Worm (Caenorhabditis elegans): ENCODE measurements around the gene nspd-6.
"Not testable (repeated sequence)": the region's sequence is repeated elsewhere in the genome, so short reads cannot be mapped to it uniquely, and the experiment has no call there.

nspd-6 gene

DNA sequence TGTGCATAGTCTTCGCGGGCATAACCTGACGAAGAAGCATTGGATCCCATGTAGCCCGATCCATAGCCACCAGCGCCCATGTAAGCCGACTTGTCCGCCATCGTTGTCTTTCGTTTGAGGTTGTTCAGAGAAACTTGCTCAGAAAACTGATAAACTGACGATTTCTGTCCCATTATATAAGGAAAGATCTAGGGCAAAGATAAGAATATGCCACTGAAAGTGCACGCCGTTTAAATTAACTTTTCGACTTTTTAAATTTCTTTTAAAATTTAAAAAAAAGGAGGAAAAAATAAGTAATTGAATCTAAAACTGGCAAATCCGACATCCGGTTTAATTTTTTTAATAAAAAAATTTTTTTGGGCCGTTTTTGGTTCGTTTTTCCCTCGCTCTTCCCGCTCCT is at the start of gene nspd-6:
TSS of gene nspd-6 (minus strand) at position 101 of the 400 bp plus-strand sequence.
- not testable (repeated sequence) for TF ChIP-seq ztf-29 (GFP tag; IDR thresholded peaks at IDR 0.05); med-1 (GFP tag; optimal IDR thresholded peaks at IDR 0.05; ENCODE audit: insufficient read depth); cog-1 (tag; optimal IDR thresholded peaks at IDR 0.05)

DNA sequence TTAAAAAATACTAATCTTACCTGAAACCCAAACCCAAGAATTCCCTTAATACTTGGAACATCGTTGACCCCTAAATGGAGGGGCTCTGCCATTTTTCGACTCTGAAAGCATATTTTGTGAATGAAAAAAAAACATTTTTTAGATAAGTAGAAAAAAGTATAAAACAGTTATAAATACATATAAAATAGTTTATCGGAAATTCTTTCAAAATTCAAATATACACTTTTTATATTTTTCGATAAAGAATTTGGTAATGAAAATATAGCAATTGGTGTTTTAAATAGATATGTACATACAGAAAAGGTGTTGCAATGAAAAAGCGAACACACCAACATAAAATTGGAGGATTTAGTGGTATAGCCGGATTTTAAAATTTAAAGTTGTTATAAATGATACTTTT is 49.6 kb upstream of the nspd-6 start, which contains the start of gene Y59E9AL.4:
TSS of gene Y59E9AL.4 (minus strand) at position 101 of the 400 bp plus-strand sequence.
- no peak for TF ChIP-seq klf-2 (GFP tag; conservative IDR thresholded peaks at IDR 0.05)
- no peak for TF ChIP-seq flt-1 (GFP tag; IDR thresholded peaks at IDR 0.05)
- no peak for TF ChIP-seq cog-1 (tag; optimal IDR thresholded peaks at IDR 0.05)
- TF ChIP-seq med-1 (GFP tag; optimal IDR thresholded peaks at IDR 0.05; ENCODE audit: insufficient read depth), result no peak
- no peak for TF ChIP-seq tab-1 (GFP tag; IDR thresholded peaks at IDR 0.05)
- no peak for TF ChIP-seq ref-1 (GFP tag; conservative IDR thresholded peaks at IDR 0.05)
- TF ChIP-seq ztf-23 (GFP tag; IDR thresholded peaks at IDR 0.05), result no peak
- no peak for TF ChIP-seq T22C8.4 (GFP tag; IDR thresholded peaks at IDR 0.05)

DNA sequence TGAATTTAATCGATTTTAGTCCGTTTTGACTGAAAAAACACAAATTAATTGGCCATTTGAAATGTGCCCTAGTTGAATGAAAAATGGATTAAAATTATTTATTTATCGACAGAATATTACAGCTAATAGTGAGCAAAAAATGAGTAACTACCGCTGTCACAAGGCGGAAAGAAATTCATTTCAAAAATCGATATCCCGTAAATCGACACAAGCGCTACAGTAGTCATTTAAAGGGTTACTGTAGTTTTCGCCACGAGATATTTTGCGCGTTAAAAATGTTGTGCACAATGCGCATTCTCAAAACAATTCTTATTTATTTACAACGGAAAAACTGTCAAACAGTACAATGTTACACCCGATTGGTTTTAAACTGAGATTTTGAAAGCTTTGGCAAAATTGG is 45.1 kb upstream of the nspd-6 start:
- no peak for TF ChIP-seq ztf-29 (GFP tag; IDR thresholded peaks at IDR 0.05)
- no peak for TF ChIP-seq med-1 (GFP tag; optimal IDR thresholded peaks at IDR 0.05; ENCODE audit: insufficient read depth)
- no peak for TF ChIP-seq tab-1 (GFP tag; IDR thresholded peaks at IDR 0.05)
- no peak for TF ChIP-seq T22C8.4 (GFP tag; IDR thresholded peaks at IDR 0.05)
- no peak for TF ChIP-seq klf-2 (GFP tag; conservative IDR thresholded peaks at IDR 0.05)
- no peak for TF ChIP-seq ztf-23 (GFP tag; IDR thresholded peaks at IDR 0.05)
- no peak for TF ChIP-seq cog-1 (tag; optimal IDR thresholded peaks at IDR 0.05)
- no peak for TF ChIP-seq flt-1 (GFP tag; IDR thresholded peaks at IDR 0.05)
- no peak for TF ChIP-seq ref-1 (GFP tag; conservative IDR thresholded peaks at IDR 0.05)

DNA sequence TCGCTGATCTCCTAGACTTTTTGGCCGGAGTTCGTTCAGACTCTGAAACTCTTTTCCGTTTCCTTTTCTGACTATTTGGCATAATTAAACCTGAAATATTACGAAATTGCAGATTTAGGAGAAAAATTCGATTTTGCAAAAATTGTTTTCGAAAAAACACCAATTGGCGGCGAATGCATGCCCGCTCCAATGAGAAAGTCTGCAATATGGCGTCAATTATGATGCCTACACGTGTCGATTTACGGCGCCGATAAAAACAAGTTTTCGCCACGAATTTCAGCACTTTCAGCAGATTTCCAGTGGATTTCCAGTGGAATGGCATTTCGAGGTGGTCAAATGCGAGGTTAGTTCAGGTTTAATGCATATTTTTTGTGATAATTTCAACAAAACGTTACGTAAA is 43.9 kb upstream of the nspd-6 start, which contains the start of the genes Y59E9AL.36 and nbet-1:
TSS of gene Y59E9AL.36 (minus strand) at position 92 of the 400 bp plus-strand sequence.
TSS of gene nbet-1 (plus strand) at position 112 of the 400 bp plus-strand sequence.
- TF ChIP-seq cog-1 (tag; optimal IDR thresholded peaks at IDR 0.05) (peak; percentile 39), ztf-23 (GFP tag; IDR thresholded peaks at IDR 0.05) (no peak), T22C8.4 (GFP tag; IDR thresholded peaks at IDR 0.05) (no peak), ref-1 (GFP tag; conservative IDR thresholded peaks at IDR 0.05) (no peak)

DNA sequence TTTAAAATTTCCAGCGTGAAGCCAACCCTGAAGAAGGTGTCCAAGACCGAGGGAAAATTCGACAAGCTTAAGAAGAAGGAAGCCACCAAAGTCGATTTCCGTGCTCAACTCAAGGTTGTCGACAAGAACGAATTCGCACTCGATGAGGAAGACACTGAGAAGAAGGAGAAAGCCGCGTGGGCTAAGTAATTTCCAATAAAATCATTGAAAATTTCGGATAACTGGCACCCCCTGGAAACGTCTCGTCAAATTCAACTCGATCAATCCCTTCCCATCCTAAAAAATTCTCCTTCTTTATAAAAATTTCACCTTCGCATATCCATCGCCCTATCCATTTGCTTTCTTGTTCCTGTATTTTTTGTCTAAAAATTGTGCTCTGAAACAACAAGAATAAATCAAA is 41.2 kb upstream of the nspd-6 start:
- TF ChIP-seq med-1 (GFP tag; optimal IDR thresholded peaks at IDR 0.05; ENCODE audit: insufficient read depth) (no peak), ref-1 (GFP tag; conservative IDR thresholded peaks at IDR 0.05) (no peak), T22C8.4 (GFP tag; IDR thresholded peaks at IDR 0.05) (no peak), flt-1 (GFP tag; IDR thresholded peaks at IDR 0.05) (no peak), klf-2 (GFP tag; conservative IDR thresholded peaks at IDR 0.05) (no peak), cog-1 (tag; optimal IDR thresholded peaks at IDR 0.05) (no peak), tab-1 (GFP tag; IDR thresholded peaks at IDR 0.05) (no peak), ztf-23 (GFP tag; IDR thresholded peaks at IDR 0.05) (no peak), ztf-29 (GFP tag; IDR thresholded peaks at IDR 0.05) (no peak)

DNA sequence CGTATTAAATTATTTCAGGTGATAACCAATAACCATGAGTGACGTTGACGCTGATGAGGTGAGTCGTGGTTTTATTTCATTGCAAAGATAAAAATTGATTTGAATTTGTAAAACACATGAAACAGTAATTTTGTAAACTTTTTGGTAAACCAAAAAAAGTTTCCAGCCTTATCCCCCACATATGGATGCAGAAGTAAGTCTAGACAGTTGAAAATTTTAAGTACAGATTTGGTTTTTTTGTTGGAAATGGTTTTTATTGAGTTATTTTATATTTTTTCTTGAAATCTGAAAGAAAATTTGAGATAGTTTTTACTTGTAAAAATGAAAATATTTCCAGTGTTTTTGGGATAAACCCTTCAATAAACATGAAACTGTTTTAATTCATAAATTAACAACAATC is 39.0 kb upstream of the nspd-6 start, which contains the start of gene tni-4:
TSS of gene tni-4 (plus strand) at position 19 of the 400 bp plus-strand sequence.
- TF ChIP-seq ztf-23 (GFP tag; IDR thresholded peaks at IDR 0.05) (no peak), ztf-29 (GFP tag; IDR thresholded peaks at IDR 0.05) (no peak), klf-2 (GFP tag; conservative IDR thresholded peaks at IDR 0.05) (no peak), flt-1 (GFP tag; IDR thresholded peaks at IDR 0.05) (no peak), tab-1 (GFP tag; IDR thresholded peaks at IDR 0.05) (no peak), cog-1 (tag; optimal IDR thresholded peaks at IDR 0.05) (no peak), ref-1 (GFP tag; conservative IDR thresholded peaks at IDR 0.05) (no peak), T22C8.4 (GFP tag; IDR thresholded peaks at IDR 0.05) (no peak), med-1 (GFP tag; optimal IDR thresholded peaks at IDR 0.05; ENCODE audit: insufficient read depth) (no peak)

DNA sequence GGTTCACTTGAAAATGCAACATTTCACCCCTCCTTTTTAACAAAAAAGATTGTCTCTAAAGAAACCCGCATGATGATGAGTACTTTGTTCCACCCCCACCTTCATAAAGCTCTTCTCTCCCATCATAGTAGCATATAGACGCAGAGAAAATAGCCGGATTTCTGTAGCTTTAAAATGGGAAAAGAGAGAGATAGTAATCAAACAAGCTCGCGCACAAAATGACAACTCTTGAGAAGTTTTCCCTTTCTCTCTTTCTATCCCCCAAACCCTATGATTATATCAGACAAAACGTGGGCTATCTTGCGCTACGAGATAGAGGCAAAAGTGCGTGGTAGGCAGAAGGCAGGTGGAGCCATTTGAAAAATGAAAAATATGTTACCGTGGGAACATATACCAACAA is 37.0 kb upstream of the nspd-6 start:
- TF ChIP-seq T22C8.4 (GFP tag; IDR thresholded peaks at IDR 0.05), result no peak
- no peak for TF ChIP-seq ztf-29 (GFP tag; IDR thresholded peaks at IDR 0.05)
- TF ChIP-seq ztf-23 (GFP tag; IDR thresholded peaks at IDR 0.05), result no peak
- no peak for TF ChIP-seq klf-2 (GFP tag; conservative IDR thresholded peaks at IDR 0.05)
- TF ChIP-seq med-1 (GFP tag; optimal IDR thresholded peaks at IDR 0.05; ENCODE audit: insufficient read depth), result no peak
- TF ChIP-seq ref-1 (GFP tag; conservative IDR thresholded peaks at IDR 0.05), result no peak
- TF ChIP-seq tab-1 (GFP tag; IDR thresholded peaks at IDR 0.05), result no peak
- TF ChIP-seq flt-1 (GFP tag; IDR thresholded peaks at IDR 0.05), result no peak

DNA sequence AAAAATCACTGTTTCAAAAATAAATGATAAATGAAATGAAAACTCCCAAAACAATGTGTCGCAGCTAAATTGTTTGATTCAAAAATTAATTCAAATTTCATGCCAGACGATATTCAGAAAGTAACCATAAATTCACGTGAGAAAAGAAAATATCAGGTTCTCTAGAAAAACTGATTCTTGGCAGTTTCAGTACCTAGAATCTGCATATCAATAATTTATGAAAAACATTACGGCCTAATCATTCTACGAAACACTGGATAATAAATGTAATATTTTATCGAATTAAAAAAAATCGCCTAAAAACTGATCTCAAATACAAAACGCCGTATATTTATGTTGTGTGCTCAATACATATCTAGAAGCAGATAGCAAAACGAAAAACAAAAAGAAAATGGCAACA is 35.3 kb upstream of the nspd-6 start:
- no peak for TF ChIP-seq tab-1 (GFP tag; IDR thresholded peaks at IDR 0.05)
- no peak for TF ChIP-seq flt-1 (GFP tag; IDR thresholded peaks at IDR 0.05)
- TF ChIP-seq T22C8.4 (GFP tag; IDR thresholded peaks at IDR 0.05), result no peak
- no peak for TF ChIP-seq klf-2 (GFP tag; conservative IDR thresholded peaks at IDR 0.05)
- no peak for TF ChIP-seq med-1 (GFP tag; optimal IDR thresholded peaks at IDR 0.05; ENCODE audit: insufficient read depth)
- TF ChIP-seq ztf-23 (GFP tag; IDR thresholded peaks at IDR 0.05), result no peak
- TF ChIP-seq ztf-29 (GFP tag; IDR thresholded peaks at IDR 0.05), result no peak
- TF ChIP-seq cog-1 (tag; optimal IDR thresholded peaks at IDR 0.05), result no peak
- no peak for TF ChIP-seq ref-1 (GFP tag; conservative IDR thresholded peaks at IDR 0.05)

DNA sequence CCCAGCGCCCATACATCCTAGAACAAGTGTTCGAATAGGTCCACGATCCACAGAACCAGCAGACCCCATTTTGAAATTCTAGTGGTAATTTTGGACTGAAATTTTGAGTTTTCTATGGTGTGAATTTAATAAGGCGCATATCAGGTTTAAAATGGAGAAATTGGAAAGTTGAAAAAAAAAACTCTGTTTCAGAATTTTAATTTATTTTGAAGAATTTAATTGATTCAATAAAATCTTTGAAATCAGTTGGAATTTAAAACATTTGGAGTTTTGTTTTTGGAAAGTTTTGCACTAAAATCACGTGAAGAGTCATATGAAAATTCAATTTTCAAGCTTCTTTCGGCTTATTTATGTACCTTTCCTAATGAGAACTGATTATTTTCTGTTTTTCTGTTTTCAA is 30.0 kb upstream of the nspd-6 start, which contains the start of gene gpa-18:
TSS of gene gpa-18 (minus strand) at position 101 of the 400 bp plus-strand sequence.
- TF ChIP-seq med-1 (GFP tag; optimal IDR thresholded peaks at IDR 0.05; ENCODE audit: insufficient read depth) (no peak), cog-1 (tag; optimal IDR thresholded peaks at IDR 0.05) (no peak), flt-1 (GFP tag; IDR thresholded peaks at IDR 0.05) (no peak)

DNA sequence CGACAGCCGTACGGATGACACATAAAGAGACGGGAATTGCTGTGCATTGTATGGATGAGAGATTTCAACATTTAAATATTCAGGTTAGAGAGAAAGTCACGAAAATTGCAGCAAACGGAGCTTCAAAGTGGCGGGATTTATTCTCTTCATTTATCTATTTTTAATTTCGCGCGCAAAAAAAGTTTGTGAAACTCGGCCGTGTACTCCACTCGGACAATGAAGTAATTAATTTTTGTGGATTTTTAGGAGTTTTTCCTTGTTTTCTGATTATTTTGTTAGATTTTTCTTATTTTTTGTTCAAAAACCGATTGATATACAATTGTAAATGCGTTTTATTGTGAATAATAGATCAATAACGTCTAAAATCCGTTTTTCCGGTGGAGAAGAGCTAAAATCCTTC is 22.5 kb upstream of the nspd-6 start:
- TF ChIP-seq ztf-29 (GFP tag; IDR thresholded peaks at IDR 0.05) (no peak), tab-1 (GFP tag; IDR thresholded peaks at IDR 0.05) (no peak), ref-1 (GFP tag; conservative IDR thresholded peaks at IDR 0.05) (no peak), flt-1 (GFP tag; IDR thresholded peaks at IDR 0.05) (no peak), T22C8.4 (GFP tag; IDR thresholded peaks at IDR 0.05) (no peak), med-1 (GFP tag; optimal IDR thresholded peaks at IDR 0.05; ENCODE audit: insufficient read depth) (no peak), klf-2 (GFP tag; conservative IDR thresholded peaks at IDR 0.05) (no peak), ztf-23 (GFP tag; IDR thresholded peaks at IDR 0.05) (no peak)

All from whole organism, midembryonic.